Worm (Caenorhabditis elegans) whole organism, L4 larva: ENCODE results near the gene Y11D7A.5.

Experiments used
- F10B5.3 ChIP-seq: sonication (generic microtip); optimal IDR thresholded peaks from 2 replicates; lab custom pipeline; 2016; ENCODE audit warnings: mild to moderate bottlenecking, missing genetic modification characterization, missing compliant biosample characterization
- F44E2.7 ChIP-seq: fragments of 200-800 bp; sonication (Bioruptor generic); IDR thresholded peaks from 2 replicates; pipeline ENCODE4 v2.1.2; 2022; ENCODE audit warnings: missing genetic modification characterization, missing compliant biosample characterization
- T20F7.1 ChIP-seq: fragments of 200-800 bp; sonication (Bioruptor generic); optimal IDR thresholded peaks from 2 replicates; lab custom pipeline; 2018; ENCODE audit warnings: mild to moderate bottlenecking, missing genetic modification characterization, missing compliant biosample characterization
- Y48G9A.11 ChIP-seq: fragments of 200-800 bp; sonication (Bioruptor generic); IDR thresholded peaks from 2 replicates; pipeline ENCODE4 v1.3.6; 2022; ENCODE audit warnings: missing genetic modification reagents, missing genetic modification characterization, missing compliant biosample characterization
- Y5F2A.4 ChIP-seq: fragments of 200-800 bp; sonication (Bioruptor generic); optimal IDR thresholded peaks from 2 replicates; lab custom pipeline; 2018; ENCODE audit warnings: mild to moderate bottlenecking, missing genetic modification characterization, missing compliant biosample characterization
- Y75B8A.6 ChIP-seq: fragments of 200-800 bp; sonication (Bioruptor generic); IDR thresholded peaks from 2 replicates; pipeline ENCODE4 v1.3.6; 2022; ENCODE audit warnings: missing genetic modification reagents, missing genetic modification characterization, missing compliant biosample characterization
- aha-1 ChIP-seq: fragments of 150-350 bp; peaks from one replicate; lab custom pipeline; 2014; ENCODE audit warnings: missing biosample characterization, missing genetic modification characterization
- arid-1 ChIP-seq: fragments of 200-800 bp; sonication (Bioruptor generic); conservative IDR thresholded peaks from 2 replicates; pipeline ENCODE4 v1.3.6; 2022; ENCODE audit warnings: missing genetic modification reagents, missing genetic modification characterization, missing compliant biosample characterization
- attf-4 ChIP-seq: sonication (generic microtip); optimal IDR thresholded peaks from 3 replicates; lab custom pipeline; 2017; ENCODE audit warnings: missing biosample characterization, missing genetic modification characterization
- ceh-44 ChIP-seq: fragments of 200-800 bp; sonication (Bioruptor generic); IDR thresholded peaks from 2 replicates; pipeline ENCODE4 v1.3.6; 2022; ENCODE audit warnings: missing genetic modification reagents, missing genetic modification characterization, missing compliant biosample characterization
- ces-1 ChIP-seq: fragments of 150-350 bp; sonication (generic microtip); optimal IDR thresholded peaks from 4 replicates; lab custom pipeline; 2014; ENCODE audit warnings: missing biosample characterization, missing genetic modification reagents, missing genetic modification characterization
- daf-12 ChIP-seq: fragments of 150-350 bp; optimal IDR thresholded peaks from 2 replicates; lab custom pipeline; 2014; ENCODE audit warnings: missing biosample characterization, missing genetic modification reagents, missing genetic modification characterization
- daf-19 ChIP-seq: fragments of 200-800 bp; sonication (Bioruptor generic); conservative IDR thresholded peaks from 2 replicates; pipeline ENCODE4 v1.3.6; 2022; ENCODE audit warnings: missing genetic modification characterization, missing compliant biosample characterization
- dmd-6 ChIP-seq: fragments of 200-800 bp; sonication (Bioruptor generic); IDR thresholded peaks from 2 replicates; pipeline ENCODE4 v1.3.6; 2022; ENCODE audit warnings: missing genetic modification reagents, missing genetic modification characterization, missing compliant biosample characterization
- dpl-1 ChIP-seq: fragments of 150-350 bp; optimal IDR thresholded peaks from 2 replicates; lab custom pipeline; 2014; ENCODE audit warnings: missing biosample characterization, missing genetic modification reagents, missing genetic modification characterization
- duxl-1 ChIP-seq: sonication (generic microtip); optimal IDR thresholded peaks from 2 replicates; lab custom pipeline; 2016; ENCODE audit warnings: mild to moderate bottlenecking, missing genetic modification characterization, moderate library complexity, missing compliant biosample characterization; ENCODE audit not compliant: poor library complexity
- dve-1 ChIP-seq: sonication (generic microtip); optimal IDR thresholded peaks from 2 replicates; lab custom pipeline; 2017; ENCODE audit warnings: antibody characterized with exemption, mild to moderate bottlenecking, missing genetic modification characterization, missing compliant biosample characterization; ENCODE audit not compliant: insufficient read depth
- egl-27 ChIP-seq: sonication (generic microtip); optimal IDR thresholded peaks from 3 replicates; lab custom pipeline; 2017; ENCODE audit warnings: missing biosample characterization, missing genetic modification reagents, missing genetic modification characterization
- fos-1 ChIP-seq: fragments of 150-350 bp; optimal IDR thresholded peaks from 2 replicates; lab custom pipeline; 2014; ENCODE audit warnings: missing biosample characterization, missing genetic modification characterization
- hif-1 ChIP-seq, 2 experiments: sonication (generic microtip); optimal IDR thresholded peaks; 2 replicates each; lab custom pipeline; 2016 to 2017; ENCODE audit warnings: missing compliant biosample characterization in 2 of 2, missing genetic modification characterization in 2 of 2, missing genetic modification reagents in 2 of 2, missing genotype in 2 of 2, mild to moderate bottlenecking in 1 of 2
- hlh-11 ChIP-seq: fragments of 200-800 bp; sonication (Bioruptor generic); optimal IDR thresholded peaks from 2 replicates; lab custom pipeline; 2018; ENCODE audit warnings: mild to moderate bottlenecking, missing genetic modification characterization, missing compliant biosample characterization
- lin-1 ChIP-seq: fragments of 200-800 bp; sonication (Bioruptor generic); IDR thresholded peaks from 2 replicates; pipeline ENCODE4 v1.3.6; 2022; ENCODE audit warnings: missing genetic modification reagents, missing genetic modification characterization, missing compliant biosample characterization
- lin-13 ChIP-seq: fragments of 150-350 bp; optimal IDR thresholded peaks from 2 replicates; lab custom pipeline; 2014; ENCODE audit warnings: missing biosample characterization, missing genetic modification reagents, missing genetic modification characterization
- lin-15B ChIP-seq: fragments of 150-350 bp; sonication (generic microtip); optimal IDR thresholded peaks from 3 replicates; lab custom pipeline; 2014; ENCODE audit warnings: missing biosample characterization, missing genetic modification characterization
- lin-39 ChIP-seq: fragments of 150-350 bp; optimal IDR thresholded peaks from 2 replicates; lab custom pipeline; 2014; ENCODE audit warnings: missing biosample characterization, missing genetic modification reagents, missing genetic modification characterization
- lir-3 ChIP-seq: sonication (generic microtip); optimal IDR thresholded peaks from 2 replicates; lab custom pipeline; 2016; ENCODE audit warnings: mild to moderate bottlenecking, missing genetic modification characterization, missing compliant biosample characterization
- madf-9 ChIP-seq: fragments of 200-800 bp; sonication (Bioruptor generic); conservative IDR thresholded peaks from 2 replicates; pipeline ENCODE4 v1.3.6; 2022; ENCODE audit warnings: missing genetic modification reagents, missing genetic modification characterization, missing compliant biosample characterization
- mdl-1 ChIP-seq, 2 experiments: fragments of 150-350 bp in 1 of 2; sonication (generic microtip) in 1 of 2; optimal IDR thresholded peaks; 2 replicates each; lab custom pipeline; 2014 to 2017; ENCODE audit warnings: missing biosample characterization in 2 of 2, missing genetic modification characterization in 2 of 2
- mdt-29 ChIP-seq: fragments of 200-800 bp; sonication (Bioruptor generic); IDR thresholded peaks from 2 replicates; pipeline ENCODE4 v1.3.6; 2022; ENCODE audit warnings: missing genetic modification reagents, missing genetic modification characterization, missing compliant biosample characterization
- mep-1 ChIP-seq: fragments of 150-350 bp; sonication (generic microtip); optimal IDR thresholded peaks from 3 replicates; lab custom pipeline; 2014; ENCODE audit warnings: missing biosample characterization, missing genetic modification characterization
- mes-2 ChIP-seq: sonication (generic microtip); optimal IDR thresholded peaks from 2 replicates; lab custom pipeline; 2016; ENCODE audit warnings: missing genotype, mild to moderate bottlenecking, missing genetic modification characterization, missing compliant biosample characterization; ENCODE audit not compliant: poor library complexity, severe bottlenecking
- mxl-3 ChIP-seq: fragments of 200-800 bp; sonication (Bioruptor generic); optimal IDR thresholded peaks from 2 replicates; lab custom pipeline; 2018; ENCODE audit warnings: mild to moderate bottlenecking, missing genetic modification characterization, missing compliant biosample characterization
- nhr-237 ChIP-seq: sonication (generic microtip); optimal IDR thresholded peaks from 2 replicates; lab custom pipeline; 2017; ENCODE audit warnings: missing biosample characterization, missing genetic modification characterization
- nhr-25 ChIP-seq: sonication (generic microtip); optimal IDR thresholded peaks from 2 replicates; lab custom pipeline; 2017; ENCODE audit warnings: missing genetic modification characterization, mild to moderate bottlenecking, missing compliant biosample characterization, antibody characterized with exemption, moderate library complexity, borderline replicate concordance; ENCODE audit not compliant: insufficient read depth
- nhr-48 ChIP-seq: sonication (generic microtip); optimal IDR thresholded peaks from 2 replicates; lab custom pipeline; 2016; ENCODE audit warnings: mild to moderate bottlenecking, missing genetic modification characterization, missing compliant biosample characterization
- nhr-6 ChIP-seq: fragments of 150-350 bp; optimal IDR thresholded peaks from 2 replicates; lab custom pipeline; 2014; ENCODE audit warnings: missing biosample characterization, missing genetic modification characterization
- pha-4 ChIP-seq, 2 experiments: fragments of 150-350 bp in 1 of 2; fragments of 200-800 bp in 1 of 2; sonication (Bioruptor generic) in 1 of 2; IDR thresholded peaks in 1 of 2; optimal IDR thresholded peaks in 1 of 2; 2 replicates each; pipeline versions ENCODE4 v1.3.6 to Lab custom; 2014 to 2022; ENCODE audit warnings: missing genetic modification characterization in 2 of 2, missing genetic modification reagents in 2 of 2, missing biosample characterization in 1 of 2, missing compliant biosample characterization in 1 of 2
- php-3 ChIP-seq: fragments of 200-800 bp; sonication (Bioruptor generic); IDR thresholded peaks from 2 replicates; pipeline ENCODE4 v1.3.6; 2022; ENCODE audit warnings: missing genetic modification reagents, missing genetic modification characterization, missing compliant biosample characterization
- saeg-2 ChIP-seq: fragments of 200-800 bp; sonication (Bioruptor generic); IDR thresholded peaks from 2 replicates; pipeline ENCODE4 v1.3.6; 2022; ENCODE audit warnings: missing genetic modification reagents, missing genetic modification characterization, missing compliant biosample characterization
- spr-3 ChIP-seq: fragments of 200-800 bp; sonication (Bioruptor generic); optimal IDR thresholded peaks from 2 replicates; lab custom pipeline; 2018; ENCODE audit warnings: mild to moderate bottlenecking, missing genetic modification characterization, missing compliant biosample characterization
- tag-97 ChIP-seq: fragments of 200-800 bp; sonication (Bioruptor generic); IDR thresholded peaks from 2 replicates; pipeline ENCODE4 v1.3.6; 2022; ENCODE audit warnings: missing genetic modification characterization, missing compliant biosample characterization
- tra-1 ChIP-seq: fragments of 200-800 bp; sonication (Bioruptor generic); IDR thresholded peaks from 2 replicates; pipeline ENCODE4 v1.3.6; 2022; ENCODE audit warnings: missing genetic modification reagents, missing genetic modification characterization, missing compliant biosample characterization
- unc-39 ChIP-seq: sonication (generic microtip); optimal IDR thresholded peaks from 2 replicates; lab custom pipeline; 2017; ENCODE audit warnings: missing biosample characterization, missing genetic modification characterization
- unc-62 ChIP-seq, 3 experiments: fragments of 150-350 bp in 1 of 3; sonication (generic microtip); optimal IDR thresholded peaks in 2 of 3; peaks in 1 of 3; 1 replicate in 1 of 3; 2 replicates in 2 of 3; lab custom pipeline; 2014 to 2017; ENCODE audit warnings: missing biosample characterization in 3 of 3, missing genetic modification characterization in 3 of 3, missing genetic modification reagents in 3 of 3, missing genotype in 1 of 3
- vab-7 ChIP-seq: fragments of 200-800 bp; sonication (Bioruptor generic); IDR thresholded peaks from 2 replicates; pipeline ENCODE4 v1.3.6; 2022; ENCODE audit warnings: missing genetic modification reagents, missing genetic modification characterization, missing compliant biosample characterization
- zag-1 ChIP-seq: fragments of 150-350 bp; optimal IDR thresholded peaks from 2 replicates; lab custom pipeline; 2014; ENCODE audit warnings: missing biosample characterization, missing genetic modification characterization
- zfp-2 ChIP-seq: sonication (generic microtip); optimal IDR thresholded peaks from 2 replicates; lab custom pipeline; 2016; ENCODE audit warnings: mild to moderate bottlenecking, missing genetic modification characterization, missing compliant biosample characterization
- zip-11 ChIP-seq: fragments of 200-800 bp; sonication (Bioruptor generic); IDR thresholded peaks from 2 replicates; pipeline ENCODE4 v1.3.6; 2022; ENCODE audit warnings: missing genetic modification characterization, missing compliant biosample characterization
- ztf-11 ChIP-seq: fragments of 150-350 bp; optimal IDR thresholded peaks from 2 replicates; lab custom pipeline; 2014; ENCODE audit warnings: missing biosample characterization, missing genetic modification characterization

Gene Y11D7A.5

ce11 chrIV:9198136-9198535, 47.2 kb downstream of the Y11D7A.5 start (continued):
- TF ChIP-seq lin-39 (tag; lab: Kevin White, UChicago) (no peak), Y48G9A.11 (no peak), mep-1 (tag; lab: Kevin White, UChicago) (peak; percentile 79), zag-1 (tag; lab: Kevin White, UChicago) (no peak), unc-62 (GFP tag; optimal IDR thresholded peaks at IDR 0.05 in 1 of 2; lab: Kevin White, UChicago) (peak in 1 of 2 experiments; percentile 92), unc-62 (tag; optimal IDR thresholded peaks at IDR 0.05; lab: Kevin White, UChicago) (no peak), ceh-44 (GFP tag; lab: Robert Waterston, UW) (no peak), mes-2 (peak; percentile 31), spr-3 (GFP tag; lab: Kevin White, UChicago) (no peak), fos-1 (tag; lab: Kevin White, UChicago) (peak; percentile 34), F44E2.7 (GFP tag; lab: Robert Waterston, UW) (no peak), lir-3 (no peak), lin-13 (GFP tag; lab: Kevin White, UChicago) (peak; percentile 6), nhr-6 (tag; lab: Kevin White, UChicago) (peak; percentile 10), mdt-29 (GFP tag; lab: Robert Waterston, UW) (peak; percentile 75), vab-7 (GFP tag; lab: Robert Waterston, UW) (no peak), dpl-1 (GFP tag; lab: Kevin White, UChicago) (no peak), aha-1 (tag; lab: Kevin White, UChicago) (no peak), ces-1 (no peak), mdl-1 (tag; optimal IDR thresholded peaks at IDR 0.05; lab: Kevin White, UChicago) (peak; percentile 30 to 75), dmd-6 (peak; percentile 72), daf-19 (GFP tag; lab: Robert Waterston, UW) (no peak), T20F7.1 (GFP tag; lab: Kevin White, UChicago) (no peak), zfp-2 (tag; lab: Kevin White, UChicago) (no peak), zip-11 (no peak), tag-97 (no peak), Y5F2A.4 (GFP tag; lab: Kevin White, UChicago) (no peak), duxl-1 (tag; lab: Kevin White, UChicago) (no peak), mxl-3 (peak; percentile 49), daf-12 (tag; lab: Kevin White, UChicago) (no peak), dve-1 (peak; percentile 88), tra-1 (GFP tag; lab: Robert Waterston, UW) (0 out of 2 replicates have a peak, but pooled peaks have one; percentile 49), unc-39 (tag; lab: Kevin White, UChicago) (no peak), F10B5.3 (tag; lab: Kevin White, UChicago) (no peak), egl-27 (no peak), Y75B8A.6 (no peak), saeg-2 (no peak), lin-1 (GFP tag; lab: Robert Waterston, UW) (0 out of 2 replicates have a peak, but pooled peaks have one; percentile 29), madf-9 (GFP tag; lab: Robert Waterston, UW) (no peak), nhr-237 (tag; lab: Kevin White, UChicago) (no peak), hlh-11 (tag; lab: Kevin White, UChicago) (peak; percentile 88), attf-4 (tag; lab: Kevin White, UChicago) (no peak), nhr-48 (tag; lab: Kevin White, UChicago) (peak; percentile 38), hif-1 (tag; optimal IDR thresholded peaks at IDR 0.05; lab: Kevin White, UChicago) (peak in 1 of 2 experiments; percentile 38), pha-4 (GFP tag; IDR thresholded peaks at IDR 0.05; lab: Robert Waterston, UW) (0 out of 2 replicates have a peak, but pooled peaks have one; percentile 16), pha-4 (tag; optimal IDR thresholded peaks at IDR 0.05; lab: Kevin White, UChicago) (peak; percentile 73), lin-15B (tag; lab: Kevin White, UChicago) (no peak), nhr-25 (peak; percentile 76), ztf-11 (no peak), arid-1 (0 out of 2 replicates have a peak, but pooled peaks have one; percentile 3), php-3 (0 out of 2 replicates have a peak, but pooled peaks have one; percentile 46)
